Fruit fly (Drosophila melanogaster) whole organism, prepupa: ENCODE data around the gene CG5087.

Experiments
- Blimp-1 ChIP-seq: fragments of 200-800 bp; sonication (Bioruptor generic); optimal IDR thresholded peaks from 3 replicates; lab custom pipeline; 2017; ENCODE audit warnings: missing biosample characterization, missing genetic modification characterization, mild to moderate bottlenecking, moderate library complexity, missing genetic modification reagents
- CG10631 ChIP-seq: fragments of 200-800 bp; sonication (Bioruptor generic); optimal IDR thresholded peaks from 2 replicates; lab custom pipeline; 2016; ENCODE audit warnings: missing biosample characterization, missing genetic modification characterization
- CG15336 ChIP-seq: fragments of 200-800 bp; sonication (Bioruptor generic); IDR thresholded peaks from 2 replicates; pipeline ENCODE4 v1.3.6; 2022; ENCODE audit warnings: missing biosample characterization, missing genetic modification characterization
- CG32006 ChIP-seq: fragments of 200-800 bp; sonication (Bioruptor generic); optimal IDR thresholded peaks from 3 replicates; lab custom pipeline; 2017; ENCODE audit warnings: missing biosample characterization, mild to moderate bottlenecking, missing genetic modification characterization
- CG6276 ChIP-seq: fragments of 200-800 bp; sonication (Bioruptor generic); optimal IDR thresholded peaks from 2 replicates; lab custom pipeline; 2017; ENCODE audit warnings: missing biosample characterization, mild to moderate bottlenecking, missing genetic modification characterization
- Hr39 ChIP-seq: fragments of 200-800 bp; sonication (Bioruptor generic); optimal IDR thresholded peaks from 2 replicates; lab custom pipeline; 2016; ENCODE audit warnings: missing biosample characterization, missing genetic modification characterization
- Lpt ChIP-seq: fragments of 200-800 bp; sonication (Bioruptor generic); optimal IDR thresholded peaks from 3 replicates; lab custom pipeline; 2016; ENCODE audit warnings: missing biosample characterization, missing genetic modification characterization
- OdsH ChIP-seq: fragments of 200-800 bp; sonication (Bioruptor generic); optimal IDR thresholded peaks from 3 replicates; lab custom pipeline; 2016; ENCODE audit warnings: missing biosample characterization, missing genetic modification characterization
- Smox ChIP-seq: fragments of 200-800 bp; sonication (Bioruptor generic); optimal IDR thresholded peaks from 3 replicates; lab custom pipeline; 2016; ENCODE audit warnings: missing biosample characterization, missing genetic modification characterization
- Sox15 ChIP-seq: fragments of 200-800 bp; sonication (Bioruptor generic); optimal IDR thresholded peaks from 3 replicates; lab custom pipeline; 2016; ENCODE audit warnings: missing biosample characterization, missing genetic modification characterization
- dsx ChIP-seq: fragments of 200-800 bp; optimal IDR thresholded peaks from 3 replicates; lab custom pipeline; 2019; ENCODE audit warnings: missing biosample characterization, mild to moderate bottlenecking, missing genetic modification characterization, moderate library complexity; ENCODE audit not compliant: poor library complexity, severe bottlenecking
- esn ChIP-seq: fragments of 200-800 bp; sonication (Bioruptor generic); optimal IDR thresholded peaks from 2 replicates; lab custom pipeline; 2016; ENCODE audit warnings: missing biosample characterization, mild to moderate bottlenecking, missing genetic modification characterization, moderate library complexity
- ss ChIP-seq, 2 experiments: fragments of 200-800 bp; sonication (Bioruptor generic); optimal IDR thresholded peaks; 2 replicates in 1 of 2; 3 replicates in 1 of 2; lab custom pipeline; 2017 to 2018; ENCODE audit warnings: mild to moderate bottlenecking in 2 of 2, missing biosample characterization in 2 of 2, missing genetic modification characterization in 2 of 2, moderate library complexity in 1 of 2

dm6 chr3L:9044896-9045295 lies 46.9 kb downstream of the CG5087 start:
- TF ChIP-seq Lpt (GFP tag; lab: Kevin White, UChicago) (no peak), Blimp-1 (GFP tag; lab: Kevin White, UChicago) (no peak), ss (GFP tag; optimal IDR thresholded peaks at IDR 0.05; lab: Kevin White, UChicago) (no peak), CG6276 (GFP tag; lab: Kevin White, UChicago) (no peak), OdsH (GFP tag; lab: Kevin White, UChicago) (no peak), Sox15 (GFP tag; lab: Kevin White, UChicago) (no peak), Hr39 (GFP tag; lab: Kevin White, UChicago) (no peak), esn (GFP tag; lab: Kevin White, UChicago) (no peak), CG10631 (GFP tag; lab: Kevin White, UChicago) (no peak), dsx (GFP tag; lab: Kevin White, UChicago) (no peak), CG32006 (GFP tag; lab: Kevin White, UChicago) (no peak), CG15336 (GFP tag; lab: Robert Waterston, UW) (no peak), Smox (GFP tag; lab: Kevin White, UChicago) (no peak)
